Worm (Caenorhabditis elegans): Measurements from ENCODE around the gene nstp-3.

DNA sequence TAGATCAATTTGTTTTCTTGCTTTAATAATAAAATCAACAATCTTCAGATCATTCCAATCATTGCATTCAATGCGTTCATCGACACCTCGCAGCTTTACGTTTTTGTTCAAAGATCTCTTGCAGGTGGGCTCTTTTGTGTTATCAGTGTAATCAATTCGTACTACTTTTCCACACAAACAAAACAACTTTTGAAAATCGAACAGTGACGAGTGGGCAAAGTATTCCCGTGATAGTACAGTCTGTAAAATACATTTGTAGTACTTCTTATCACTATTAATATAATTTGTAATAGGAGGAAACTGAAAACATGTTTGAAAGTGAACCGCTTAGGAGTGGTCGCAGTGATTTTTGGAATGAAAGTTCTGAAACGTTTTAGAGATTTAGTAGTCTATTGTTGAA lies 33.0 kb downstream of the nstp-3 start, which contains the start of gene pgph-2:
- no peak for TF ChIP-seq ceh-90 (tag; optimal IDR thresholded peaks at IDR 0.05)
- TF ChIP-seq fkh-10 (GFP tag; optimal IDR thresholded peaks at IDR 0.05): no peak
- no peak for TF ChIP-seq hlh-4 (tag; optimal IDR thresholded peaks at IDR 0.05)

Data from whole organism, L1 larva.